Fruit fly (Drosophila melanogaster) whole organism: ENCODE data around the gene CG42638.
"Not testable (repeated sequence)": the region's sequence is repeated elsewhere in the genome, so short reads cannot be mapped to it uniquely, and the experiment has no call there.

Experiments used
- CG8478 ChIP-seq: fragments of >200 bp; optimal IDR thresholded peaks from 2 replicates; lab custom pipeline; 2018; ENCODE audit warnings: inconsistent platforms
- psq ChIP-seq: fragments of >200 bp; optimal IDR thresholded peaks from 2 replicates; lab custom pipeline; 2017

- TF ChIP-seq psq (lab: Kevin White, UChicago); CG8478: not testable (repeated sequence)
These were observed 31.3 kb downstream of the CG42638 start, which contains the start of gene Trpml for dm6 chr3L:19718228-19718627.
